Fruit fly (Drosophila melanogaster): ENCODE data around the gene Rubicon.

Rubicon gene

dm6 chrX:8720213-8720612 lies 43.4 kb downstream of the Rubicon start, which contains the start of gene CG1789 (continued):
- TF ChIP-seq CG32767 (GFP tag; IDR thresholded peaks at IDR 0.05) (no peak), crc (GFP tag; optimal IDR thresholded peaks at IDR 0.05) (peak; percentile 15), aop (GFP tag; IDR thresholded peaks at IDR 0.05) (no peak), nom (GFP tag; optimal IDR thresholded peaks at IDR 0.05) (no peak), D19A (tag; optimal IDR thresholded peaks at IDR 0.05) (no peak), Spps (tag; optimal IDR thresholded peaks at IDR 0.05) (no peak), chn (GFP tag; optimal IDR thresholded peaks at IDR 0.05) (no peak), cwo (GFP tag; optimal IDR thresholded peaks at IDR 0.05) (peak; percentile 66), CG1792 (GFP tag; optimal IDR thresholded peaks at IDR 0.05) (no peak), Ada2b (GFP tag; IDR thresholded peaks at IDR 0.05) (no peak), sug (tag; optimal IDR thresholded peaks at IDR 0.05) (peak; percentile 58), CG9876 (GFP tag; optimal IDR thresholded peaks at IDR 0.05) (no peak), Ravus (GFP tag; IDR thresholded peaks at IDR 0.05) (no peak), nerfin-2 (GFP tag; IDR thresholded peaks at IDR 0.05; ENCODE audit: partially characterized antibody) (peak; percentile 72), Ssrp (tag; optimal IDR thresholded peaks at IDR 0.05) (no peak), vfl (GFP tag; optimal IDR thresholded peaks at IDR 0.05) (no peak), CG13775 (GFP tag; optimal IDR thresholded peaks at IDR 0.05) (no peak), CG12155 (GFP tag; optimal IDR thresholded peaks at IDR 0.05) (no peak), peb (GFP tag; IDR thresholded peaks at IDR 0.05) (no peak), CG7839 (tag; optimal IDR thresholded peaks at IDR 0.05) (no peak), CG12219 (GFP tag; optimal IDR thresholded peaks at IDR 0.05) (no peak), CG4328 (GFP tag; optimal IDR thresholded peaks at IDR 0.05) (no peak), dpn (GFP tag; optimal IDR thresholded peaks at IDR 0.05) (peak; percentile 30 to 60), TFAM (GFP tag; optimal IDR thresholded peaks at IDR 0.05) (no peak), lola (GFP tag; optimal IDR thresholded peaks at IDR 0.05) (peak in 1 of 3 experiments; percentile 20), twi (tag; optimal IDR thresholded peaks at IDR 0.05) (peak; percentile 2), ci (GFP tag; IDR thresholded peaks at IDR 0.05) (no peak), CG13287 (GFP tag; IDR thresholded peaks at IDR 0.05; ENCODE audit: partially characterized antibody) (peak; percentile 96), wdn (GFP tag; IDR thresholded peaks at IDR 0.05) (no peak), HLHmδ (GFP tag; optimal IDR thresholded peaks at IDR 0.05) (no peak), CG18476 (GFP tag; optimal IDR thresholded peaks at IDR 0.05) (no peak), Trl (optimal IDR thresholded peaks at IDR 0.05) (no peak), Trl (GFP tag; optimal IDR thresholded peaks at IDR 0.05) (peak; percentile 50), wor (GFP tag; IDR thresholded peaks at IDR 0.05) (no peak), B-H1 (GFP tag; IDR thresholded peaks at IDR 0.05) (no peak), Camta (GFP tag; optimal IDR thresholded peaks at IDR 0.05) (peak; percentile 13), YL-1 (GFP tag; optimal IDR thresholded peaks at IDR 0.05) (peak; percentile 40), CG10274 (GFP tag; optimal IDR thresholded peaks at IDR 0.05) (no peak), Taf1 (GFP tag; IDR thresholded peaks at IDR 0.05) (no peak), ranshi (GFP tag; IDR thresholded peaks at IDR 0.05) (no peak), caup (GFP tag; optimal IDR thresholded peaks at IDR 0.05; ENCODE audit: severe bottlenecking) (no peak), phol (tag; optimal IDR thresholded peaks at IDR 0.05) (peak; percentile 31), repo (GFP tag; optimal IDR thresholded peaks at IDR 0.05) (no peak), fru (optimal IDR thresholded peaks at IDR 0.05) (no peak), CG14441 (GFP tag; IDR thresholded peaks at IDR 0.05) (no peak), cato (GFP tag; optimal IDR thresholded peaks at IDR 0.05; ENCODE audit: borderline replicate concordance) (no peak), CG15269 (tag; optimal IDR thresholded peaks at IDR 0.05) (no peak), CG4707 (GFP tag; optimal IDR thresholded peaks at IDR 0.05) (no peak), CG18619 (GFP tag; optimal IDR thresholded peaks at IDR 0.05) (no peak), CG6689 (GFP tag; IDR thresholded peaks at IDR 0.05) (peak; percentile 44; the same call in 1 of the 2 replicates), CG1024 (GFP tag; IDR thresholded peaks at IDR 0.05) (no peak), Chrac-16 (GFP tag; optimal IDR thresholded peaks at IDR 0.05) (no peak)
